Worm (Caenorhabditis elegans) whole organism, L4 larva: ENCODE measurements around the gene ugt-22.

ENCODE experiments used
- F26F4.8 ChIP-seq: fragments of 200-800 bp; sonication (Bioruptor generic); conservative IDR thresholded peaks from 2 replicates; pipeline ENCODE4 v1.3.6; 2022; ENCODE audit warnings: missing genetic modification characterization, missing compliant biosample characterization
- R02D3.7 ChIP-seq: fragments of 150-350 bp; sonication (generic microtip); optimal IDR thresholded peaks from 3 replicates; lab custom pipeline; 2014; ENCODE audit warnings: missing biosample characterization, missing genetic modification characterization
- Y5F2A.4 ChIP-seq: fragments of 200-800 bp; sonication (Bioruptor generic); optimal IDR thresholded peaks from 2 replicates; lab custom pipeline; 2018; ENCODE audit warnings: mild to moderate bottlenecking, missing genetic modification characterization, missing compliant biosample characterization
- arid-1 ChIP-seq: fragments of 200-800 bp; sonication (Bioruptor generic); conservative IDR thresholded peaks from 2 replicates; pipeline ENCODE4 v1.3.6; 2022; ENCODE audit warnings: missing genetic modification reagents, missing genetic modification characterization, missing compliant biosample characterization
- ceh-44 ChIP-seq: fragments of 200-800 bp; sonication (Bioruptor generic); IDR thresholded peaks from 2 replicates; pipeline ENCODE4 v1.3.6; 2022; ENCODE audit warnings: missing genetic modification reagents, missing genetic modification characterization, missing compliant biosample characterization
- ceh-82 ChIP-seq: sonication (generic microtip); optimal IDR thresholded peaks from 2 replicates; lab custom pipeline; 2017; ENCODE audit warnings: missing biosample characterization, missing genetic modification characterization
- daf-19 ChIP-seq: fragments of 200-800 bp; sonication (Bioruptor generic); conservative IDR thresholded peaks from 2 replicates; pipeline ENCODE4 v1.3.6; 2022; ENCODE audit warnings: missing genetic modification characterization, missing compliant biosample characterization
- daf-8 ChIP-seq: fragments of 200-800 bp; sonication (Bioruptor generic); IDR thresholded peaks from 2 replicates; pipeline ENCODE4 v1.3.6; 2022; ENCODE audit warnings: missing genetic modification characterization, missing compliant biosample characterization
- dmd-9 ChIP-seq: fragments of 200-800 bp; sonication (Bioruptor generic); IDR thresholded peaks from 2 replicates; pipeline ENCODE4 v1.3.6; 2022; ENCODE audit warnings: missing genetic modification reagents, missing genetic modification characterization, missing compliant biosample characterization
- dpl-1 ChIP-seq: fragments of 150-350 bp; optimal IDR thresholded peaks from 2 replicates; lab custom pipeline; 2014; ENCODE audit warnings: missing biosample characterization, missing genetic modification reagents, missing genetic modification characterization
- dve-1 ChIP-seq: sonication (generic microtip); optimal IDR thresholded peaks from 2 replicates; lab custom pipeline; 2017; ENCODE audit warnings: antibody characterized with exemption, mild to moderate bottlenecking, missing genetic modification characterization, missing compliant biosample characterization; ENCODE audit not compliant: insufficient read depth
- egl-27 ChIP-seq: sonication (generic microtip); optimal IDR thresholded peaks from 3 replicates; lab custom pipeline; 2017; ENCODE audit warnings: missing biosample characterization, missing genetic modification reagents, missing genetic modification characterization
- fos-1 ChIP-seq: fragments of 150-350 bp; optimal IDR thresholded peaks from 2 replicates; lab custom pipeline; 2014; ENCODE audit warnings: missing biosample characterization, missing genetic modification characterization
- hlh-30 ChIP-seq: sonication (generic microtip); optimal IDR thresholded peaks from 2 replicates; lab custom pipeline; 2017; ENCODE audit warnings: antibody characterized with exemption, mild to moderate bottlenecking, missing genetic modification characterization, missing compliant biosample characterization; ENCODE audit not compliant: insufficient read depth
- hmg-1.1 ChIP-seq: fragments of 200-800 bp; sonication (Bioruptor generic); IDR thresholded peaks from 2 replicates; pipeline ENCODE4 v1.3.6; 2022; ENCODE audit warnings: missing genetic modification reagents, missing genetic modification characterization, missing compliant biosample characterization
- lim-7 ChIP-seq: fragments of 200-800 bp; sonication (Bioruptor generic); IDR thresholded peaks from 2 replicates; pipeline ENCODE4 v1.3.6; 2022; ENCODE audit warnings: missing genetic modification characterization, missing compliant biosample characterization
- lin-13 ChIP-seq: fragments of 150-350 bp; optimal IDR thresholded peaks from 2 replicates; lab custom pipeline; 2014; ENCODE audit warnings: missing biosample characterization, missing genetic modification reagents, missing genetic modification characterization
- lin-15B ChIP-seq: fragments of 150-350 bp; sonication (generic microtip); optimal IDR thresholded peaks from 3 replicates; lab custom pipeline; 2014; ENCODE audit warnings: missing biosample characterization, missing genetic modification characterization
- lin-29 ChIP-seq: fragments of 200-800 bp; sonication (Bioruptor generic); IDR thresholded peaks from 2 replicates; pipeline ENCODE4 v1.3.6; 2022; ENCODE audit warnings: missing genetic modification reagents, missing genetic modification characterization, missing compliant biosample characterization
- lsy-2 ChIP-seq, 2 experiments: fragments of 150-350 bp in 1 of 2; sonication (generic microtip) in 1 of 2; optimal IDR thresholded peaks; 2 replicates each; lab custom pipeline; 2014 to 2017; ENCODE audit warnings: missing biosample characterization in 2 of 2, missing genetic modification characterization in 2 of 2
- madf-9 ChIP-seq: fragments of 200-800 bp; sonication (Bioruptor generic); conservative IDR thresholded peaks from 2 replicates; pipeline ENCODE4 v1.3.6; 2022; ENCODE audit warnings: missing genetic modification reagents, missing genetic modification characterization, missing compliant biosample characterization
- mdl-1 ChIP-seq, 2 experiments: fragments of 150-350 bp in 1 of 2; sonication (generic microtip) in 1 of 2; optimal IDR thresholded peaks; 2 replicates each; lab custom pipeline; 2014 to 2017; ENCODE audit warnings: missing biosample characterization in 2 of 2, missing genetic modification characterization in 2 of 2
- mxl-3 ChIP-seq: fragments of 200-800 bp; sonication (Bioruptor generic); optimal IDR thresholded peaks from 2 replicates; lab custom pipeline; 2018; ENCODE audit warnings: mild to moderate bottlenecking, missing genetic modification characterization, missing compliant biosample characterization
- nhr-10 ChIP-seq: fragments of 150-350 bp; optimal IDR thresholded peaks from 2 replicates; lab custom pipeline; 2014; ENCODE audit warnings: missing biosample characterization, missing genetic modification characterization
- nhr-41 ChIP-seq: fragments of 200-800 bp; sonication (Bioruptor generic); IDR thresholded peaks from 2 replicates; pipeline ENCODE4 v1.3.6; 2022; ENCODE audit warnings: missing genetic modification reagents, missing genetic modification characterization, missing compliant biosample characterization
- nhr-42 ChIP-seq: fragments of 200-800 bp; sonication (Bioruptor generic); IDR thresholded peaks from 2 replicates; pipeline ENCODE4 v1.3.6; 2022; ENCODE audit warnings: missing genetic modification characterization, missing compliant biosample characterization
- nhr-76 ChIP-seq: fragments of 150-350 bp; optimal IDR thresholded peaks from 2 replicates; lab custom pipeline; 2014; ENCODE audit warnings: missing biosample characterization, missing genetic modification characterization
- pha-4 ChIP-seq, 2 experiments: fragments of 150-350 bp in 1 of 2; fragments of 200-800 bp in 1 of 2; sonication (Bioruptor generic) in 1 of 2; IDR thresholded peaks in 1 of 2; optimal IDR thresholded peaks in 1 of 2; 2 replicates each; pipeline versions ENCODE4 v1.3.6 to Lab custom; 2014 to 2022; ENCODE audit warnings: missing genetic modification characterization in 2 of 2, missing genetic modification reagents in 2 of 2, missing biosample characterization in 1 of 2, missing compliant biosample characterization in 1 of 2
- pqm-1 ChIP-seq: sonication (generic microtip); optimal IDR thresholded peaks from 2 replicates; lab custom pipeline; 2017; ENCODE audit warnings: missing biosample characterization, missing genetic modification characterization
- sdz-12 ChIP-seq: fragments of 200-800 bp; sonication (Bioruptor generic); optimal IDR thresholded peaks from 2 replicates; lab custom pipeline; 2018; ENCODE audit warnings: mild to moderate bottlenecking, missing genetic modification characterization, missing compliant biosample characterization
- skn-1 ChIP-seq: fragments of 150-350 bp; optimal IDR thresholded peaks from 2 replicates; lab custom pipeline; 2014; ENCODE audit warnings: missing biosample characterization, missing genetic modification characterization
- snpc-1.2 ChIP-seq: fragments of 200-800 bp; sonication (Bioruptor generic); IDR thresholded peaks from 2 replicates; pipeline ENCODE4 v1.3.6; 2022; ENCODE audit warnings: missing genetic modification reagents, missing genetic modification characterization, missing compliant biosample characterization
- tra-1 ChIP-seq: fragments of 200-800 bp; sonication (Bioruptor generic); IDR thresholded peaks from 2 replicates; pipeline ENCODE4 v1.3.6; 2022; ENCODE audit warnings: missing genetic modification reagents, missing genetic modification characterization, missing compliant biosample characterization
- unc-130 ChIP-seq: sonication (generic microtip); optimal IDR thresholded peaks from 2 replicates; lab custom pipeline; 2016; ENCODE audit warnings: missing genetic modification reagents, missing genetic modification characterization, missing compliant biosample characterization
- unc-62 ChIP-seq, 3 experiments: fragments of 150-350 bp in 1 of 3; sonication (generic microtip); optimal IDR thresholded peaks in 2 of 3; peaks in 1 of 3; 1 replicate in 1 of 3; 2 replicates in 2 of 3; lab custom pipeline; 2014 to 2017; ENCODE audit warnings: missing biosample characterization in 3 of 3, missing genetic modification characterization in 3 of 3, missing genetic modification reagents in 3 of 3, missing genotype in 1 of 3
- zag-1 ChIP-seq: fragments of 150-350 bp; optimal IDR thresholded peaks from 2 replicates; lab custom pipeline; 2014; ENCODE audit warnings: missing biosample characterization, missing genetic modification characterization
- zip-2 ChIP-seq: fragments of 150-350 bp; optimal IDR thresholded peaks from 2 replicates; lab custom pipeline; 2014; ENCODE audit warnings: missing biosample characterization, missing genetic modification characterization

Gene ugt-22

ce11 chrIV:13665073-13665472, 26.0 kb downstream of the ugt-22 start:
- no peak for TF ChIP-seq unc-130
- TF ChIP-seq snpc-1.2 (GFP tag; lab: Robert Waterston, UW) = 0 out of 2 replicates have a peak, but pooled peaks have one; percentile 47

ce11 chrIV:13666849-13667430, 27.9 kb downstream of the ugt-22 start, which contains the start of gene fbxa-215:
fbxa-215 (minus strand) TSS chrIV:13666909.
- TF ChIP-seq snpc-1.2 (GFP tag; lab: Robert Waterston, UW) = peak; percentile 70; the same call in 1 of the 2 replicates
- no peak for TF ChIP-seq nhr-10 (tag; lab: Kevin White, UChicago)

- TF ChIP-seq arid-1 (GFP tag; lab: Robert Waterston, UW) = 0 out of 2 replicates have a peak, but pooled peaks have one; percentile 45
- peak; percentile 77 for TF ChIP-seq snpc-1.2 (GFP tag; lab: Robert Waterston, UW)
Observed at ce11 chrIV:13667975-13668374, 28.9 kb downstream of the ugt-22 start.

- TF ChIP-seq unc-62 (GFP tag; optimal IDR thresholded peaks at IDR 0.05 in 1 of 2; lab: Kevin White, UChicago) = peak in 1 of 2 experiments; percentile 38
- TF ChIP-seq unc-62 (tag; optimal IDR thresholded peaks at IDR 0.05; lab: Kevin White, UChicago) = no peak
- TF ChIP-seq R02D3.7 = no peak
Observed at ce11 chrIV:13673504-13673903, 34.4 kb downstream of the ugt-22 start, which contains the start of gene oac-48. oac-48 (plus strand) TSS chrIV:13673804.

ce11 chrIV:13678649-13679048, 39.6 kb downstream of the ugt-22 start, which contains the start of gene srlf-26:
srlf-26 (plus strand) TSS chrIV:13678949.
- TF ChIP-seq unc-62 (GFP tag; optimal IDR thresholded peaks at IDR 0.05 in 1 of 2; lab: Kevin White, UChicago) (peak in 1 of 2 experiments; percentile 23), unc-62 (tag; optimal IDR thresholded peaks at IDR 0.05; lab: Kevin White, UChicago) (no peak), hlh-30 (no peak)

- TF ChIP-seq mxl-3 (GFP tag; lab: Kevin White, UChicago) = no peak
- no peak for TF ChIP-seq daf-8
Observed at ce11 chrIV:13679495-13679894, 40.4 kb downstream of the ugt-22 start.

- TF ChIP-seq pqm-1 (no peak), fos-1 (no peak), dve-1 (tag; lab: Kevin White, UChicago) (no peak), Y5F2A.4 (GFP tag; lab: Kevin White, UChicago) (no peak), mdl-1 (tag; optimal IDR thresholded peaks at IDR 0.05; lab: Kevin White, UChicago) (peak in 1 of 2 experiments; percentile 45), unc-130 (no peak), lin-15B (no peak), skn-1 (tag; lab: Kevin White, UChicago) (no peak), F26F4.8 (no peak), nhr-42 (no peak), hlh-30 (peak; percentile 62), lim-7 (GFP tag; lab: Robert Waterston, UW) (no peak), lin-13 (no peak), sdz-12 (GFP tag; lab: Kevin White, UChicago) (no peak), ceh-44 (no peak), daf-19 (GFP tag; lab: Robert Waterston, UW) (no peak), hmg-1.1 (GFP tag; lab: Robert Waterston, UW) (no peak), nhr-76 (tag; lab: Kevin White, UChicago) (no peak), pha-4 (GFP tag; IDR thresholded peaks at IDR 0.05; lab: Robert Waterston, UW) (no peak), pha-4 (tag; optimal IDR thresholded peaks at IDR 0.05; lab: Kevin White, UChicago) (no peak), ceh-82 (tag; lab: Kevin White, UChicago) (no peak), zag-1 (no peak), dmd-9 (GFP tag; lab: Robert Waterston, UW) (no peak), dpl-1 (GFP tag; lab: Kevin White, UChicago) (no peak), madf-9 (GFP tag; lab: Robert Waterston, UW) (no peak), lin-29 (GFP tag; lab: Robert Waterston, UW) (no peak), zip-2 (tag; lab: Kevin White, UChicago) (no peak), tra-1 (GFP tag; lab: Robert Waterston, UW) (peak; percentile 86; the same call in 1 of the 2 replicates), nhr-41 (GFP tag; lab: Robert Waterston, UW) (no peak), lsy-2 (tag; optimal IDR thresholded peaks at IDR 0.05; lab: Kevin White, UChicago) (no peak), egl-27 (tag; lab: Kevin White, UChicago) (no peak)
Observed at ce11 chrIV:13682733-13683132, 43.7 kb downstream of the ugt-22 start.
